Worm (Caenorhabditis elegans) whole organism, young adult: ENCODE measurements around the gene ZK355.3.
A peak's percentile ranks its signal among the peaks of the same experiment; 100 is the strongest.

Experiments
- hmg-1.2 ChIP-seq: fragments of 200-800 bp; sonication (Bioruptor generic); IDR thresholded peaks from 2 replicates; pipeline ENCODE4 v1.3.6; 2022; ENCODE audit warnings: missing genetic modification reagents, missing genetic modification characterization, missing compliant biosample characterization
- ztf-22 ChIP-seq: fragments of 200-800 bp; sonication (Bioruptor generic); optimal IDR thresholded peaks from 2 replicates; lab custom pipeline; 2018; ENCODE audit warnings: mild to moderate bottlenecking, missing genetic modification characterization, moderate library complexity, missing compliant biosample characterization

- TF ChIP-seq hmg-1.2 = peak; percentile 25; the same call in 1 of the 2 replicates
- no peak for TF ChIP-seq ztf-22 (GFP tag; lab: Kevin White, UChicago)
These were observed 8.2 kb downstream of the ZK355.3 start, which contains the start of the genes ncap-1 and Y110A2AR.1 for ce11 chrII:2919074-2919857.
